Worm (Caenorhabditis elegans) whole organism, young adult: ENCODE results near the gene lgc-38.
A peak's percentile ranks its signal among the peaks of the same experiment; 100 is the strongest.

Experiments used
- C17E4.6 ChIP-seq: fragments of 200-800 bp; sonication (Bioruptor generic); IDR thresholded peaks from 2 replicates; pipeline ENCODE4 v1.3.6; 2022; ENCODE audit warnings: missing genetic modification reagents, missing genetic modification characterization, missing compliant biosample characterization
- F22D6.2 ChIP-seq: sonication (generic microtip); optimal IDR thresholded peaks from 2 replicates; lab custom pipeline; 2016; ENCODE audit warnings: mild to moderate bottlenecking, missing genetic modification characterization, missing compliant biosample characterization
- F49E8.2 ChIP-seq: sonication (generic microtip); optimal IDR thresholded peaks from 3 replicates; lab custom pipeline; 2017; ENCODE audit warnings: missing genetic modification characterization, mild to moderate bottlenecking, missing compliant biosample characterization, antibody characterized with exemption, moderate library complexity; ENCODE audit not compliant: insufficient read depth
- Y95B8A.8 ChIP-seq: fragments of 200-800 bp; sonication (Bioruptor generic); IDR thresholded peaks from 2 replicates; pipeline ENCODE4 v1.3.6; 2022; ENCODE audit warnings: missing genetic modification reagents, missing genetic modification characterization, missing compliant biosample characterization
- ZK185.1 ChIP-seq: sonication (generic microtip); optimal IDR thresholded peaks from 2 replicates; lab custom pipeline; 2016; ENCODE audit warnings: mild to moderate bottlenecking, missing genetic modification characterization, missing compliant biosample characterization; ENCODE audit not compliant: poor library complexity, severe bottlenecking
- atf-7 ChIP-seq: sonication (generic microtip); optimal IDR thresholded peaks from 2 replicates; lab custom pipeline; 2017; ENCODE audit warnings: mild to moderate bottlenecking, missing genetic modification characterization, missing compliant biosample characterization
- attf-3 ChIP-seq: fragments of 200-800 bp; sonication (Bioruptor generic); conservative IDR thresholded peaks from 2 replicates; pipeline ENCODE4 v1.3.6; 2022; ENCODE audit warnings: missing genetic modification reagents, missing genetic modification characterization, missing compliant biosample characterization
- attf-6 ChIP-seq: fragments of 200-800 bp; sonication (Bioruptor generic); IDR thresholded peaks from 2 replicates; pipeline ENCODE4 v1.3.6; 2022; ENCODE audit warnings: missing genetic modification reagents, missing genetic modification characterization, missing compliant biosample characterization
- bed-1 ChIP-seq: fragments of 200-800 bp; sonication (Bioruptor generic); IDR thresholded peaks from 2 replicates; pipeline ENCODE4 v1.3.6; 2022; ENCODE audit warnings: missing genetic modification reagents, missing genetic modification characterization, missing compliant biosample characterization
- bed-2 ChIP-seq: fragments of 200-800 bp; sonication (Bioruptor generic); IDR thresholded peaks from 2 replicates; pipeline ENCODE4 v1.3.6; 2022; ENCODE audit warnings: missing genetic modification reagents, missing genetic modification characterization, missing compliant biosample characterization
- ccch-3 ChIP-seq: fragments of 200-800 bp; sonication (Bioruptor generic); optimal IDR thresholded peaks from 2 replicates; lab custom pipeline; 2018; ENCODE audit warnings: mild to moderate bottlenecking, missing genetic modification characterization, missing compliant biosample characterization
- cebp-1 ChIP-seq, 2 experiments: fragments of 200-800 bp in 1 of 2; sonication (Bioruptor generic) in 1 of 2; sonication (generic microtip) in 1 of 2; IDR thresholded peaks in 1 of 2; optimal IDR thresholded peaks in 1 of 2; 2 replicates each; pipeline versions ENCODE4 v1.3.6 to Lab custom; 2017 to 2022; ENCODE audit warnings: missing compliant biosample characterization in 2 of 2, missing genetic modification characterization in 2 of 2, mild to moderate bottlenecking in 1 of 2, missing genetic modification reagents in 1 of 2, moderate library complexity in 1 of 2
- chd-7 ChIP-seq: sonication (generic microtip); optimal IDR thresholded peaks from 2 replicates; lab custom pipeline; 2016; ENCODE audit warnings: mild to moderate bottlenecking, missing genetic modification characterization, moderate library complexity, missing compliant biosample characterization
- efl-1 ChIP-seq: fragments of 150-350 bp; optimal IDR thresholded peaks from 2 replicates; lab custom pipeline; 2014; ENCODE audit warnings: missing biosample characterization, missing genetic modification reagents, missing genetic modification characterization
- egrh-3 ChIP-seq: fragments of 200-800 bp; sonication (Bioruptor generic); IDR thresholded peaks from 2 replicates; pipeline ENCODE4 v1.3.6; 2022; ENCODE audit warnings: missing genetic modification reagents, missing genetic modification characterization, missing compliant biosample characterization
- ets-4 ChIP-seq: fragments of 200-800 bp; sonication (Bioruptor generic); optimal IDR thresholded peaks from 2 replicates; lab custom pipeline; 2018; ENCODE audit warnings: mild to moderate bottlenecking, missing genetic modification characterization, missing compliant biosample characterization
- hlh-26 ChIP-seq: fragments of 200-800 bp; sonication (Bioruptor generic); conservative IDR thresholded peaks from 2 replicates; pipeline ENCODE4 v1.3.6; 2022; ENCODE audit warnings: missing genetic modification reagents, missing genetic modification characterization, missing compliant biosample characterization
- hmg-1.2 ChIP-seq: fragments of 200-800 bp; sonication (Bioruptor generic); IDR thresholded peaks from 2 replicates; pipeline ENCODE4 v1.3.6; 2022; ENCODE audit warnings: missing genetic modification reagents, missing genetic modification characterization, missing compliant biosample characterization
- lin-35 ChIP-seq, 3 experiments: fragments of 150-350 bp in 2 of 3; sonication (generic microtip) in 1 of 3; optimal IDR thresholded peaks; 2 replicates each; lab custom pipeline; 2014 to 2018; ENCODE audit warnings: missing biosample characterization in 3 of 3, missing genetic modification characterization in 3 of 3, missing genetic modification reagents in 3 of 3
- lir-1 ChIP-seq: fragments of 200-800 bp; sonication (Bioruptor generic); conservative IDR thresholded peaks from 2 replicates; pipeline ENCODE4 v1.3.6; 2022; ENCODE audit warnings: missing genetic modification reagents, missing genetic modification characterization, missing compliant biosample characterization
- madf-6 ChIP-seq: fragments of 200-800 bp; sonication (Bioruptor generic); IDR thresholded peaks from 2 replicates; pipeline ENCODE4 v1.3.6; 2022; ENCODE audit warnings: missing genetic modification reagents, missing genetic modification characterization, missing compliant biosample characterization
- madf-8 ChIP-seq: fragments of 200-800 bp; sonication (Bioruptor generic); conservative IDR thresholded peaks from 2 replicates; pipeline ENCODE4 v1.3.6; 2022; ENCODE audit warnings: missing genetic modification reagents, missing genetic modification characterization, missing compliant biosample characterization
- nfya-2 ChIP-seq: fragments of 200-800 bp; sonication (Bioruptor generic); IDR thresholded peaks from 2 replicates; pipeline ENCODE4 v1.3.6; 2022; ENCODE audit warnings: missing genetic modification reagents, missing genetic modification characterization, missing compliant biosample characterization
- nfyb-1 ChIP-seq: fragments of 200-800 bp; sonication (Bioruptor generic); IDR thresholded peaks from 2 replicates; pipeline ENCODE4 v1.3.6; 2022; ENCODE audit warnings: missing genetic modification reagents, missing genetic modification characterization, missing compliant biosample characterization
- nhr-80 ChIP-seq: sonication (generic microtip); optimal IDR thresholded peaks from 2 replicates; lab custom pipeline; 2016; ENCODE audit warnings: missing genetic modification characterization, missing compliant biosample characterization
- rec-8 ChIP-seq, 2 experiments: sonication (generic microtip); optimal IDR thresholded peaks; 2 replicates each; lab custom pipeline; 2016; ENCODE audit warnings: mild to moderate bottlenecking in 2 of 2, missing genetic modification characterization in 2 of 2, missing genetic modification reagents in 2 of 2, missing genotype in 2 of 2, missing biosample characterization in 1 of 2, missing compliant biosample characterization in 1 of 2, moderate library complexity in 1 of 2
- repo-1 ChIP-seq: sonication (generic microtip); optimal IDR thresholded peaks from 2 replicates; lab custom pipeline; 2017; ENCODE audit warnings: mild to moderate bottlenecking, missing genetic modification characterization, missing compliant biosample characterization
- ztf-26 ChIP-seq: sonication (generic microtip); optimal IDR thresholded peaks from 2 replicates; lab custom pipeline; 2017; ENCODE audit warnings: missing genetic modification characterization, missing compliant biosample characterization
- ztf-6 ChIP-seq: fragments of 200-800 bp; sonication (Bioruptor generic); IDR thresholded peaks from 2 replicates; pipeline ENCODE4 v1.3.6; 2022; ENCODE audit warnings: missing genetic modification reagents, missing genetic modification characterization, missing compliant biosample characterization

lgc-38 gene

DNA sequence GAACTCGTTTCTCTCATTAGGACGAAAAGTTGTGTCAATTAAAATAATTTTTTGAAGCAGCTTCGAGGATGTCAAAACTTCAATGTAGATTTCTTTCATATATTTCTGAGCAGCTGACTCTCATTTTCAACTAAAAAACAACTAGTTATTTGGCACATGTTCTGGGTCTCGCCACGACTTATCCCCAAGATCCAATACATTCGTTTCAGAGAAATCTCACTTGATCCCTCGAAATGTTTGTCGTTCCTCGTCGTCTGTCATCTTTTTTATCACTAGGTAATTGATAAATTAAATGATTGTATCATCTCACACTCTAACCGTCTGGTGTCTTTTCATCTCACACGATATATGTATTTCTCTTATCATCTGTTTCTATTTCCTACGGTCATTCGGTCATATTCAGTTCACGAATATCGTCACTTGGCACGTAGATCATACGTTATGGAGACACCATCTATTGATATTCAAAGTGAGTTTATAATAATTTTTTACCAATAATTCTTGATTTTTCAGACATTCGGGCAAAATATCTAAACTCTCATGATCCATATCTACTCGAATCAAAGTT is 46.9 kb upstream of the lgc-38 start, which contains the start of the genes rpn-6.1 and F57B9.1:
Gene rpn-6.1 (minus strand): TSS at position 65 of the 568 bp plus-strand sequence.
Gene F57B9.1 (plus strand): TSS at position 154 of the 568 bp plus-strand sequence.
- TF ChIP-seq cebp-1 (GFP tag; IDR thresholded peaks at IDR 0.05; lab: Robert Waterston, UW): no peak
- TF ChIP-seq cebp-1 (tag; optimal IDR thresholded peaks at IDR 0.05; lab: Kevin White, UChicago): peak; percentile 22
- TF ChIP-seq F22D6.2: no peak
- TF ChIP-seq ZK185.1 (tag; lab: Kevin White, UChicago): peak; percentile 13
- TF ChIP-seq hmg-1.2: 0 out of 2 replicates have a peak, but pooled peaks have one; percentile 12
- TF ChIP-seq nhr-80 (tag; lab: Kevin White, UChicago): peak; percentile 23

DNA sequence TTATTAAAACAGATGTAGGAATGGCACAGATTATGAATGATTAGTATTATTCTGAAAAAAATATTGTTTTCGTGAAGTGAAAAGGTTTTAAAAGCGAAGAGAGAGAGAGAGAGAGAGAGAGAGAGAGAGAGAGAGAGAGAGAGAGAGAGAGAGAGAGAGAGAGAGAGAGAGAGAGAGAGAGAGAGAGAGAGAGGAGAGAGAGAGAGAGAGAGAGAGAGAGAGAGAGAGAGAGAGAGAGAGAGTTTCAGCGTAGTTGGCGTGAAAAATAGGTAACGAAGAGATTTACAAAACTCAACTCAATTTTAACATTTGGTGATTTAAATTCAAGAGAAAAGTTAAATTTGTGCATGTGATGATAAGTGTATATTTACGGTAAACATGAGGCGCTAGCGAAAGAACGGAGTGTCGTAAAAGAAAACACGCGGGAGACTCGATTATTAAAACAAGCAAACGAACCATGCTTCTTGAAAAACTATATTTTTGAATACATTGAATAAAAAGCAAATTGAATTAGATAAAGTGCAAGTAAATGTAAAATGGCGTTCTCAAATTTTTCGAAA is 40.8 kb upstream of the lgc-38 start, which contains the start of gene panl-2:
Gene panl-2 (minus strand): TSS at position 51 of the 560 bp plus-strand sequence.
- no peak for TF ChIP-seq nfyb-1 (GFP tag; lab: Robert Waterston, UW)
- TF ChIP-seq Y95B8A.8: no peak
- no peak for TF ChIP-seq chd-7 (tag; lab: Kevin White, UChicago)
- no peak for TF ChIP-seq atf-7 (tag; lab: Kevin White, UChicago)
- no peak for TF ChIP-seq repo-1 (tag; lab: Kevin White, UChicago)
- TF ChIP-seq hlh-26 (GFP tag; lab: Robert Waterston, UW): no peak
- no peak for TF ChIP-seq rec-8 (tag; optimal IDR thresholded peaks at IDR 0.05; lab: Kevin White, UChicago)
- no peak for TF ChIP-seq bed-1
- no peak for TF ChIP-seq nfya-2 (GFP tag; lab: Robert Waterston, UW)
- TF ChIP-seq lin-35 (GFP tag; optimal IDR thresholded peaks at IDR 0.05; lab: Kevin White, UChicago): peak in 1 of 3 experiments; percentile 52
- peak; percentile 47 for TF ChIP-seq F49E8.2 (tag; lab: Kevin White, UChicago)
- peak; percentile 49; the same call in 1 of the 2 replicates for TF ChIP-seq egrh-3 (GFP tag; lab: Robert Waterston, UW)
- no peak for TF ChIP-seq attf-6 (GFP tag; lab: Robert Waterston, UW)
- peak; percentile 88 for TF ChIP-seq attf-3
- TF ChIP-seq ztf-6 (GFP tag; lab: Robert Waterston, UW): no peak
- TF ChIP-seq ets-4 (GFP tag; lab: Kevin White, UChicago): no peak
- TF ChIP-seq lir-1 (GFP tag; lab: Robert Waterston, UW): no peak

DNA sequence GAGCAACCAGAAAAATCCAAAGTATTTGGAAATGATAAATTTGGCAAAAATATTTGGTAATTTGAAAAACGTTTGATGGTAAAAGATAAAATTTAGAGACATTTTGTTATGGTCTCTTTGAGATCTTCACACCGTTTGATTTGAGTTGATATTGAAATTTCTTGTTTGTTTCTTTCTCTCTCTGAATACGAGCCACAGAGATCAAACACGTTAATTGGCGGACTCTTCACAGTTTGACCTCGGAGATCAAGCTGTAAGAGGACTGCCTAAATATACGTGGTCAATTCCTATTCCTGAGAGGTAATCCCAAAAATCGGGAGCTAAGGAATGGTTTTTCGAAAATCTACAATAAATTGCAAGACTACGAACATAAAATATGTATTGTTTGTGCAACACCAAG is 40.3 kb upstream of the lgc-38 start:
- TF ChIP-seq ztf-26: no peak
- 0 out of 2 replicates have a peak, but pooled peaks have one; percentile 6 for TF ChIP-seq madf-8 (GFP tag; lab: Robert Waterston, UW)
- peak; percentile 55 for TF ChIP-seq efl-1 (GFP tag; lab: Kevin White, UChicago)
- TF ChIP-seq madf-6: peak; percentile 71
- TF ChIP-seq, all 124 proteins: peak for 3

DNA sequence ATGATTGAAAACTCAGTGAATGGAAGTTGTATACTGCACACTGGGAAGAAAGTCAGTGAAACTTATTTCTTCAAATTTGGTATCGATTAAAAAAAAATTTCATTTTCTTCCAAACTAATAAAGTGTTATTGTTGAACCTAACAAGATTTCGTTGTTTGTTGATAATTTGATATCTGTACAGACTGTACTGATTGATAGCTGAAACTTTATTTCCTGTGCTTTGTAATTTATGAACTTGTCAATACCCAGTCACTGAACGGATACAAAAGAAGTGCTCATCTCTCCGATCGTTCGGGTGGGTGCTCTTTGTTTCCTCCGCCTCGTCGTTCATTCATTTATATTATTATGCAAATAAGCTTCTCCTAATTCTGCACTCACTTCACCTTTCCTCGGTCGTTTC is 39.8 kb upstream of the lgc-38 start, which contains the start of gene F31E3.12:
Gene F31E3.12 (plus strand): TSS at position 301 of the 400 bp plus-strand sequence.
- TF ChIP-seq ccch-3 (GFP tag; lab: Kevin White, UChicago) (no peak), madf-6 (no peak), bed-2 (no peak), C17E4.6 (GFP tag; lab: Robert Waterston, UW) (no peak)
